Fruit fly (Drosophila melanogaster): Measurements from ENCODE around the gene CG14420.

Gene CG14420

dm6 chrX:2956641-2957040 is 18.0 kb downstream of the CG14420 start:
- 0 out of 3 replicates have a peak, but pooled peaks have one; percentile 14 for TF ChIP-seq CG4496 (GFP tag; IDR thresholded peaks at IDR 0.05)
- no peak for TF ChIP-seq CG10348 (GFP tag; IDR thresholded peaks at IDR 0.05)

dm6 chrX:2963171-2963570 is 24.5 kb downstream of the CG14420 start:
- no peak for TF ChIP-seq CG8159 (tag; optimal IDR thresholded peaks at IDR 0.05)
- TF ChIP-seq CG15710 (tag; optimal IDR thresholded peaks at IDR 0.05): no peak
- TF ChIP-seq Snoo (tag; optimal IDR thresholded peaks at IDR 0.05): no peak
- no peak for TF ChIP-seq CG8301 (tag; optimal IDR thresholded peaks at IDR 0.05)
- no peak for TF ChIP-seq CG13204 (GFP tag; optimal IDR thresholded peaks at IDR 0.05)
- TF ChIP-seq Ets98B (GFP tag; IDR thresholded peaks at IDR 0.05): no peak
- no peak for TF ChIP-seq EcR (GFP tag; optimal IDR thresholded peaks at IDR 0.05)
- TF ChIP-seq CG34367 (tag; optimal IDR thresholded peaks at IDR 0.05): no peak
- no peak for TF ChIP-seq fd96Ca (GFP tag; IDR thresholded peaks at IDR 0.05)
- TF ChIP-seq CG32121 (GFP tag; IDR thresholded peaks at IDR 0.05): no peak
- TF ChIP-seq CG4496 (GFP tag; IDR thresholded peaks at IDR 0.05): no peak
- TF ChIP-seq CG17806 (tag; optimal IDR thresholded peaks at IDR 0.05): no peak
- TF ChIP-seq Pif1A (GFP tag; optimal IDR thresholded peaks at IDR 0.05): no peak
- no peak for TF ChIP-seq CG9948 (tag; optimal IDR thresholded peaks at IDR 0.05)
- TF ChIP-seq CG10348 (GFP tag; IDR thresholded peaks at IDR 0.05): no peak
- no peak for TF ChIP-seq gl (tag; optimal IDR thresholded peaks at IDR 0.05)

- TF ChIP-seq Pif1B (GFP tag; optimal IDR thresholded peaks at IDR 0.05): no peak
- TF ChIP-seq Pif1A (GFP tag; optimal IDR thresholded peaks at IDR 0.05): no peak
These were observed 25.2 kb downstream of the CG14420 start for dm6 chrX:2963790-2964335.

- no peak for TF ChIP-seq rn (GFP tag; IDR thresholded peaks at IDR 0.05)
- no peak for TF ChIP-seq CG17806 (tag; optimal IDR thresholded peaks at IDR 0.05)
- TF ChIP-seq Ets98B (GFP tag; IDR thresholded peaks at IDR 0.05): no peak
- TF ChIP-seq gl (tag; optimal IDR thresholded peaks at IDR 0.05): no peak
- TF ChIP-seq CG32121 (GFP tag; IDR thresholded peaks at IDR 0.05): no peak
- no peak for TF ChIP-seq Snoo (tag; optimal IDR thresholded peaks at IDR 0.05)
- no peak for TF ChIP-seq Pif1B (GFP tag; optimal IDR thresholded peaks at IDR 0.05)
- no peak for TF ChIP-seq D1 (tag; optimal IDR thresholded peaks at IDR 0.05)
- no peak for TF ChIP-seq CG10348 (GFP tag; IDR thresholded peaks at IDR 0.05)
- TF ChIP-seq CG15710 (tag; optimal IDR thresholded peaks at IDR 0.05): no peak
- TF ChIP-seq EcR (GFP tag; optimal IDR thresholded peaks at IDR 0.05): no peak
- no peak for TF ChIP-seq Pif1A (GFP tag; optimal IDR thresholded peaks at IDR 0.05)
These were observed 26.1 kb downstream of the CG14420 start for dm6 chrX:2964678-2965231.

dm6 chrX:2969039-2969438 is 30.4 kb downstream of the CG14420 start:
- TF ChIP-seq CG12605 (GFP tag; IDR thresholded peaks at IDR 0.05) (no peak), fd96Ca (GFP tag; IDR thresholded peaks at IDR 0.05) (no peak), Pif1A (GFP tag; optimal IDR thresholded peaks at IDR 0.05) (no peak), CG32121 (GFP tag; IDR thresholded peaks at IDR 0.05) (no peak), CG15710 (tag; optimal IDR thresholded peaks at IDR 0.05) (no peak)

dm6 chrX:2973593-2973992 is 34.9 kb downstream of the CG14420 start, which contains the start of gene rst:
Gene rst, minus strand, starts transcription at chrX:2973834.
- TF ChIP-seq CG4496 (GFP tag; IDR thresholded peaks at IDR 0.05) (no peak), CG9948 (tag; optimal IDR thresholded peaks at IDR 0.05) (no peak), CG10348 (GFP tag; IDR thresholded peaks at IDR 0.05) (no peak), Pif1A (GFP tag; optimal IDR thresholded peaks at IDR 0.05) (no peak), Pif1B (GFP tag; optimal IDR thresholded peaks at IDR 0.05) (peak; percentile 21), EcR (GFP tag; optimal IDR thresholded peaks at IDR 0.05) (no peak), CG13204 (GFP tag; optimal IDR thresholded peaks at IDR 0.05) (peak; percentile 15), rn (GFP tag; IDR thresholded peaks at IDR 0.05) (no peak), Snoo (tag; optimal IDR thresholded peaks at IDR 0.05) (no peak), CG14655 (GFP tag; optimal IDR thresholded peaks at IDR 0.05) (no peak), CG34367 (tag; optimal IDR thresholded peaks at IDR 0.05) (no peak), CG15710 (tag; optimal IDR thresholded peaks at IDR 0.05) (no peak), CG32121 (GFP tag; IDR thresholded peaks at IDR 0.05) (no peak), CG8301 (tag; optimal IDR thresholded peaks at IDR 0.05) (no peak), D1 (tag; optimal IDR thresholded peaks at IDR 0.05) (no peak)

dm6 chrX:2977857-2978473 is 39.3 kb downstream of the CG14420 start:
- TF ChIP-seq CG34367 (tag; optimal IDR thresholded peaks at IDR 0.05) (peak; percentile 49), CG4496 (GFP tag; IDR thresholded peaks at IDR 0.05) (peak; percentile 79), D1 (tag; optimal IDR thresholded peaks at IDR 0.05) (no peak), CG32121 (GFP tag; IDR thresholded peaks at IDR 0.05) (peak; percentile 65), CG9948 (tag; optimal IDR thresholded peaks at IDR 0.05) (peak; percentile 41), CG8301 (tag; optimal IDR thresholded peaks at IDR 0.05) (peak; percentile 33), Pif1B (GFP tag; optimal IDR thresholded peaks at IDR 0.05) (peak; percentile 19), Ets98B (GFP tag; IDR thresholded peaks at IDR 0.05) (peak; percentile 67; the same call in 1 of the 2 replicates), Snoo (tag; optimal IDR thresholded peaks at IDR 0.05) (peak; percentile 50), EcR (GFP tag; optimal IDR thresholded peaks at IDR 0.05) (no peak), CG15710 (tag; optimal IDR thresholded peaks at IDR 0.05) (peak; percentile 40), CG12605 (GFP tag; IDR thresholded peaks at IDR 0.05) (no peak), CG13204 (GFP tag; optimal IDR thresholded peaks at IDR 0.05) (no peak), CG8159 (tag; optimal IDR thresholded peaks at IDR 0.05) (peak; percentile 64), CG14655 (GFP tag; optimal IDR thresholded peaks at IDR 0.05) (peak; percentile 49), CG17806 (tag; optimal IDR thresholded peaks at IDR 0.05) (peak; percentile 57), Pif1A (GFP tag; optimal IDR thresholded peaks at IDR 0.05) (peak; percentile 56), rn (GFP tag; IDR thresholded peaks at IDR 0.05) (0 out of 2 replicates have a peak, but pooled peaks have one; percentile 21), gl (tag; optimal IDR thresholded peaks at IDR 0.05) (no peak), fd96Ca (GFP tag; IDR thresholded peaks at IDR 0.05) (peak; percentile 71), CG10348 (GFP tag; IDR thresholded peaks at IDR 0.05) (0 out of 2 replicates have a peak, but pooled peaks have one; percentile 19)

Measured in whole organism, pupa.